Worm (Caenorhabditis elegans): ENCODE data around the gene F15E6.9.

DNA sequence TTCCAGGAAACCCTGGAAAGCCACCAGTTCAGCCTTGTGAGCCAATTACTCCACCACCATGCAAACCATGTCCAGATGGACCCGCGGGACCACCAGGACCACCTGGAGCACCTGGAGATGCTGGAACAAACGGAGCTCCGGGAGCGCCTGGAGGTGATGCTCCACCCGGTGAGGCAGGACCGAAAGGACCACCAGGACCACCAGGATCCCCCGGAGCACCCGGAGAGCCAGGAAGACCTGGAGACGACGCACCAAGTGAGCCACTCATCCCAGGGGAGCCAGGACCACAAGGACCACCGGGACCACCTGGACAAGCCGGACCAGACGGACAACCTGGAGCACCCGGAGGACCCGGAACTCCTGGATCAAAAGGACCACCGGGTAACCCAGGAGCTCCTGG, 34.2 kb downstream of the F15E6.9 start:
- TF ChIP-seq ama-1 (optimal IDR thresholded peaks at IDR 0.05) (no peak), skn-1 (tag; optimal IDR thresholded peaks at IDR 0.05) (no peak), nhr-19 (GFP tag; conservative IDR thresholded peaks at IDR 0.05) (no peak), blmp-1 (tag; optimal IDR thresholded peaks at IDR 0.05) (no peak), snpc-4 (tag; optimal IDR thresholded peaks at IDR 0.05) (no peak), nhr-28 (tag; optimal IDR thresholded peaks at IDR 0.05) (no peak), ces-1 (GFP tag; optimal IDR thresholded peaks at IDR 0.05) (no peak), rnt-1 (tag; optimal IDR thresholded peaks at IDR 0.05) (no peak), isw-1 (GFP tag; IDR thresholded peaks at IDR 0.05) (no peak), elt-3 (tag; optimal IDR thresholded peaks at IDR 0.05) (no peak), nhr-90 (tag; optimal IDR thresholded peaks at IDR 0.05; ENCODE audit: poor library complexity) (no peak), egl-27 (tag; optimal IDR thresholded peaks at IDR 0.05) (no peak), aly-2 (tag; optimal IDR thresholded peaks at IDR 0.05) (no peak)
